Fruit fly (Drosophila melanogaster): ENCODE data around the gene Traf6.

Gene Traf6

dm6 chrX:8116813-8117212, 40.4 kb downstream of the Traf6 start, which contains the start of gene CG1575 (continued):
- TF ChIP-seq MBD-R2 (GFP tag; IDR thresholded peaks at IDR 0.05), result peak; percentile 37; the same call in 1 of the 2 replicates
- no peak for TF ChIP-seq Mes4 (GFP tag; optimal IDR thresholded peaks at IDR 0.05)
- no peak for TF ChIP-seq CG16813 (GFP tag; IDR thresholded peaks at IDR 0.05; ENCODE audit: partially characterized antibody)
- no peak for TF ChIP-seq btn (GFP tag; optimal IDR thresholded peaks at IDR 0.05)
- TF ChIP-seq HHEX (GFP tag; optimal IDR thresholded peaks at IDR 0.05), result no peak
- TF ChIP-seq CG13287 (GFP tag; IDR thresholded peaks at IDR 0.05; ENCODE audit: partially characterized antibody), result peak; percentile 53
- no peak for TF ChIP-seq CG7786 (GFP tag; optimal IDR thresholded peaks at IDR 0.05)
- TF ChIP-seq jigr1 (GFP tag; IDR thresholded peaks at IDR 0.05), result no peak
- no peak for TF ChIP-seq CG4424 (GFP tag; optimal IDR thresholded peaks at IDR 0.05)
- no peak for TF ChIP-seq CG7963 (GFP tag; IDR thresholded peaks at IDR 0.05; ENCODE audit: partially characterized antibody)
- TF ChIP-seq Bgb (GFP tag; IDR thresholded peaks at IDR 0.05; ENCODE audit: partially characterized antibody), result no peak
- no peak for TF ChIP-seq CG33213 (GFP tag; optimal IDR thresholded peaks at IDR 0.05)
- no peak for TF ChIP-seq chm (GFP tag; IDR thresholded peaks at IDR 0.05)
- no peak for TF ChIP-seq trh (GFP tag; optimal IDR thresholded peaks at IDR 0.05)
- TF ChIP-seq CG10462 (GFP tag; optimal IDR thresholded peaks at IDR 0.05), result no peak
- no peak for TF ChIP-seq Optix (GFP tag; IDR thresholded peaks at IDR 0.05)
- no peak for TF ChIP-seq slp2 (GFP tag; optimal IDR thresholded peaks at IDR 0.05)
- TF ChIP-seq CG7745 (tag; optimal IDR thresholded peaks at IDR 0.05), result no peak
- no peak for TF ChIP-seq chif (GFP tag; optimal IDR thresholded peaks at IDR 0.05)
- TF ChIP-seq CG10431 (GFP tag; optimal IDR thresholded peaks at IDR 0.05), result no peak
- no peak for TF ChIP-seq chn (GFP tag; optimal IDR thresholded peaks at IDR 0.05)
- peak; percentile 59 for TF ChIP-seq kah (GFP tag; optimal IDR thresholded peaks at IDR 0.05)
- TF ChIP-seq CG8924 (tag; optimal IDR thresholded peaks at IDR 0.05), result no peak
- TF ChIP-seq CG42726 (GFP tag; IDR thresholded peaks at IDR 0.05; ENCODE audit: partially characterized antibody), result no peak
- TF ChIP-seq ems (GFP tag; optimal IDR thresholded peaks at IDR 0.05), result no peak
- TF ChIP-seq CG3995 (GFP tag; optimal IDR thresholded peaks at IDR 0.05), result peak; percentile 86
- no peak for TF ChIP-seq Bteb2 (GFP tag; optimal IDR thresholded peaks at IDR 0.05)
- peak; percentile 9 for TF ChIP-seq MESR4 (GFP tag; optimal IDR thresholded peaks at IDR 0.05)
- no peak for TF ChIP-seq CG18599 (GFP tag; optimal IDR thresholded peaks at IDR 0.05)
- TF ChIP-seq esg (GFP tag; conservative IDR thresholded peaks at IDR 0.05), result no peak
- no peak for TF ChIP-seq CG12071 (GFP tag; optimal IDR thresholded peaks at IDR 0.05)
- peak; percentile 23 for TF ChIP-seq sug (tag; optimal IDR thresholded peaks at IDR 0.05)
- no peak for TF ChIP-seq zen (tag; optimal IDR thresholded peaks at IDR 0.05)
- TF ChIP-seq hb (GFP tag; IDR thresholded peaks at IDR 0.05; ENCODE audit: partially characterized antibody), result no peak
- TF ChIP-seq CG12219 (GFP tag; optimal IDR thresholded peaks at IDR 0.05), result no peak
- TF ChIP-seq Doc3 (GFP tag; IDR thresholded peaks at IDR 0.05; ENCODE audit: partially characterized antibody), result 0 out of 3 replicates have a peak, but pooled peaks have one; percentile 20
- TF ChIP-seq Camta (GFP tag; optimal IDR thresholded peaks at IDR 0.05), result no peak
- peak; percentile 97 for TF ChIP-seq stwl (tag; optimal IDR thresholded peaks at IDR 0.05)
- TF ChIP-seq peb (GFP tag; IDR thresholded peaks at IDR 0.05), result no peak
- TF ChIP-seq gem (tag; optimal IDR thresholded peaks at IDR 0.05), result no peak
- no peak for TF ChIP-seq CoRest (tag; optimal IDR thresholded peaks at IDR 0.05)
- TF ChIP-seq D (optimal IDR thresholded peaks at IDR 0.05), result no peak
- TF ChIP-seq D (GFP tag; optimal IDR thresholded peaks at IDR 0.05), result no peak
- TF ChIP-seq Dll (GFP tag; IDR thresholded peaks at IDR 0.05; ENCODE audit: partially characterized antibody), result no peak; the same call in 3 of the 4 replicates
- TF ChIP-seq HLH4C (GFP tag; IDR thresholded peaks at IDR 0.05; ENCODE audit: partially characterized antibody), result no peak
- TF ChIP-seq abd-A (tag; optimal IDR thresholded peaks at IDR 0.05), result no peak
- TF ChIP-seq Xbp1 (GFP tag; optimal IDR thresholded peaks at IDR 0.05), result no peak
- peak; percentile 28 for TF ChIP-seq pzg (GFP tag; optimal IDR thresholded peaks at IDR 0.05)
- TF ChIP-seq ftz-f1 (GFP tag; optimal IDR thresholded peaks at IDR 0.05), result no peak
- TF ChIP-seq CG8478 (optimal IDR thresholded peaks at IDR 0.05), result no peak
- TF ChIP-seq Atf-2 (GFP tag; optimal IDR thresholded peaks at IDR 0.05), result no peak

All from whole organism, embryonic.